Worm (Caenorhabditis elegans): ENCODE measurements around the gene cln-3.3.

Gene cln-3.3

ce11 chrV:8730991-8731390, 48.1 kb downstream of the cln-3.3 start:
- no peak for TF ChIP-seq ceh-28 (tag; optimal IDR thresholded peaks at IDR 0.05)
- peak; percentile 68 for TF ChIP-seq elt-2 (tag; optimal IDR thresholded peaks at IDR 0.05)
- TF ChIP-seq unc-62 (GFP tag; optimal IDR thresholded peaks at IDR 0.05), result no peak
- no peak for TF ChIP-seq aly-2 (tag; optimal IDR thresholded peaks at IDR 0.05)
- TF ChIP-seq R02D3.7 (tag; optimal IDR thresholded peaks at IDR 0.05), result no peak

- TF ChIP-seq pqm-1 (tag; optimal IDR thresholded peaks at IDR 0.05) (peak; percentile 77), pha-4 (tag; optimal IDR thresholded peaks at IDR 0.05) (peak; percentile 15), jun-1 (tag; optimal IDR thresholded peaks at IDR 0.05) (peak; percentile 52), elt-1 (tag; optimal IDR thresholded peaks at IDR 0.05) (no peak), elt-2 (tag; optimal IDR thresholded peaks at IDR 0.05) (peak; percentile 85)
Measured at ce11 chrV:8732934-8733333, 50.1 kb downstream of the cln-3.3 start, which contains the start of gene ZC196.4. Gene ZC196.4 (plus strand): TSS chrV:8733106.

Measured in whole organism, L3 larva.